Fruit fly (Drosophila melanogaster) whole organism, embryonic: ENCODE data around the gene Obp93a.
A peak's percentile ranks its signal among the peaks of the same experiment; 100 is the strongest.

ENCODE experiments used
- Adf1 ChIP-seq: fragments of 200-800 bp; sonication (Bioruptor generic); IDR thresholded peaks from 2 replicates; pipeline ENCODE4 v1.3.6; 2022; ENCODE audit warnings: missing biosample characterization, missing genetic modification characterization
- B-H1 ChIP-seq: fragments of 200-800 bp; sonication (Bioruptor generic); IDR thresholded peaks from 3 replicates; pipeline ENCODE4 v1.3.6; 2022; ENCODE audit warnings: missing biosample characterization, missing genetic modification characterization
- CG11696 ChIP-seq: fragments of 200-800 bp; sonication (Bioruptor generic); IDR thresholded peaks from 2 replicates; pipeline ENCODE4 v1.3.6; 2022; ENCODE audit warnings: missing biosample characterization, missing genetic modification characterization
- CG12104 ChIP-seq: fragments of 200-800 bp; sonication (Bioruptor generic); optimal IDR thresholded peaks from 3 replicates; lab custom pipeline; 2016; ENCODE audit warnings: missing biosample characterization, missing genetic modification characterization
- CG12659 ChIP-seq: fragments of 200-800 bp; sonication (Bioruptor generic); optimal IDR thresholded peaks from 3 replicates; lab custom pipeline; 2017; ENCODE audit warnings: mild to moderate bottlenecking, missing biosample characterization, missing genetic modification reagents, missing genetic modification characterization
- CG13424 ChIP-seq: fragments of 200-800 bp; sonication (Bioruptor generic); optimal IDR thresholded peaks from 2 replicates; lab custom pipeline; 2019; ENCODE audit warnings: missing biosample characterization, mild to moderate bottlenecking, missing genetic modification characterization, moderate library complexity
- CG14441 ChIP-seq: fragments of 200-800 bp; sonication (Bioruptor generic); IDR thresholded peaks from 2 replicates; pipeline ENCODE4 v1.3.6; 2022; ENCODE audit warnings: missing biosample characterization, missing genetic modification characterization
- CG1647 ChIP-seq: fragments of 200-800 bp; sonication (Bioruptor generic); optimal IDR thresholded peaks from 3 replicates; lab custom pipeline; 2016; ENCODE audit warnings: missing biosample characterization, missing genetic modification characterization
- CG16863 ChIP-seq: fragments of 200-800 bp; sonication (Bioruptor generic); optimal IDR thresholded peaks from 3 replicates; lab custom pipeline; 2016; ENCODE audit warnings: missing biosample characterization, missing genetic modification characterization
- CG17829 ChIP-seq: fragments of 200-800 bp; optimal IDR thresholded peaks from 2 replicates; lab custom pipeline; 2019; ENCODE audit warnings: missing biosample characterization, mild to moderate bottlenecking, missing genetic modification characterization, moderate library complexity
- CG17912 ChIP-seq: fragments of 200-800 bp; sonication (Bioruptor generic); optimal IDR thresholded peaks from 2 replicates; lab custom pipeline; 2018; ENCODE audit warnings: missing biosample characterization, mild to moderate bottlenecking, missing genetic modification characterization
- CG18619 ChIP-seq: fragments of 200-800 bp; sonication (Bioruptor generic); optimal IDR thresholded peaks from 3 replicates; lab custom pipeline; 2017; ENCODE audit warnings: missing biosample characterization, mild to moderate bottlenecking, missing genetic modification characterization
- CG2120 ChIP-seq: fragments of 200-800 bp; sonication (Bioruptor generic); optimal IDR thresholded peaks from 3 replicates; lab custom pipeline; 2016; ENCODE audit warnings: missing biosample characterization, missing genetic modification characterization
- CG3163 ChIP-seq: fragments of 200-800 bp; sonication (Bioruptor generic); optimal IDR thresholded peaks from 3 replicates; lab custom pipeline; 2016; ENCODE audit warnings: missing biosample characterization, missing genetic modification characterization
- CG32772 ChIP-seq: fragments of 200-800 bp; sonication (Bioruptor generic); IDR thresholded peaks from 2 replicates; pipeline ENCODE4 v1.3.6; 2022; ENCODE audit warnings: missing biosample characterization, missing genetic modification characterization
- CG4854 ChIP-seq: fragments of 200-800 bp; sonication (Bioruptor generic); optimal IDR thresholded peaks from 2 replicates; lab custom pipeline; 2016; ENCODE audit warnings: missing biosample characterization, missing genetic modification characterization, inconsistent platforms
- CG5245 ChIP-seq: fragments of 200-800 bp; sonication (Bioruptor generic); optimal IDR thresholded peaks from 3 replicates; lab custom pipeline; 2016; ENCODE audit warnings: missing biosample characterization, missing genetic modification characterization
- CG7963 ChIP-seq: fragments of 200-800 bp; sonication (Bioruptor generic); IDR thresholded peaks from 3 replicates; pipeline ENCODE4 v1.3.6; 2022; ENCODE audit warnings: missing biosample characterization, missing genetic modification characterization; ENCODE audit not compliant: partially characterized antibody
- CG9215 ChIP-seq: fragments of 200-800 bp; sonication (Bioruptor generic); IDR thresholded peaks from 2 replicates; pipeline ENCODE4 v1.3.6; 2022; ENCODE audit warnings: missing biosample characterization, missing genetic modification characterization
- CG9727 ChIP-seq: fragments of 200-800 bp; sonication (Bioruptor generic); optimal IDR thresholded peaks from 3 replicates; lab custom pipeline; 2017; ENCODE audit warnings: missing biosample characterization, mild to moderate bottlenecking, missing genetic modification characterization
- CG9876 ChIP-seq: fragments of 200-800 bp; sonication (Bioruptor generic); optimal IDR thresholded peaks from 2 replicates; lab custom pipeline; 2016; ENCODE audit warnings: missing biosample characterization, missing genetic modification characterization
- CrebB ChIP-seq: fragments of 200-800 bp; sonication (Bioruptor generic); optimal IDR thresholded peaks from 3 replicates; lab custom pipeline; 2018; ENCODE audit warnings: missing biosample characterization, mild to moderate bottlenecking, missing genetic modification characterization
- Dp ChIP-seq: fragments of 200-800 bp; sonication (Bioruptor generic); optimal IDR thresholded peaks from 2 replicates; lab custom pipeline; 2018; ENCODE audit warnings: missing biosample characterization, mild to moderate bottlenecking, missing genetic modification characterization, moderate library complexity
- Fer2 ChIP-seq: fragments of 200-800 bp; sonication (Bioruptor generic); optimal IDR thresholded peaks from 2 replicates; lab custom pipeline; 2018; ENCODE audit warnings: missing biosample characterization, mild to moderate bottlenecking, missing genetic modification characterization, moderate library complexity
- GATAe ChIP-seq: fragments of 200-800 bp; sonication (Bioruptor generic); conservative IDR thresholded peaks from 2 replicates; pipeline ENCODE4 v1.3.6; 2022; ENCODE audit warnings: missing biosample characterization, missing genetic modification characterization
- HLHmδ ChIP-seq: fragments of 200-800 bp; sonication (Bioruptor generic); optimal IDR thresholded peaks from 2 replicates; lab custom pipeline; 2018; ENCODE audit warnings: missing biosample characterization, mild to moderate bottlenecking, missing genetic modification characterization, moderate library complexity
- Hr51 ChIP-seq, 2 experiments: fragments of 200-800 bp; sonication (Bioruptor generic); optimal IDR thresholded peaks; 2 replicates in 1 of 2; 3 replicates in 1 of 2; lab custom pipeline; 2016 to 2018; ENCODE audit warnings: missing biosample characterization in 2 of 2, missing genetic modification characterization in 2 of 2, mild to moderate bottlenecking in 1 of 2, moderate library complexity in 1 of 2
- Lhr ChIP-seq: fragments of 200-800 bp; sonication (Bioruptor generic); optimal IDR thresholded peaks from 3 replicates; lab custom pipeline; 2017; ENCODE audit warnings: mild to moderate bottlenecking, missing biosample characterization, missing genetic modification reagents, missing genetic modification characterization
- Oaz ChIP-seq: fragments of 200-800 bp; sonication (Bioruptor generic); IDR thresholded peaks from 2 replicates; pipeline ENCODE4 v1.3.6; 2022; ENCODE audit warnings: missing biosample characterization, missing genetic modification characterization
- Poxn ChIP-seq: fragments of 200-800 bp; sonication (Bioruptor generic); IDR thresholded peaks from 2 replicates; pipeline ENCODE4 v1.3.6; 2022; ENCODE audit warnings: missing biosample characterization, missing genetic modification characterization
- Ravus ChIP-seq: fragments of 200-800 bp; sonication (Bioruptor generic); IDR thresholded peaks from 2 replicates; pipeline ENCODE4 v1.3.6; 2022; ENCODE audit warnings: missing biosample characterization, missing genetic modification characterization
- Ssrp ChIP-seq: fragments of 200-800 bp; sonication (Bioruptor generic); optimal IDR thresholded peaks from 2 replicates; lab custom pipeline; 2018; ENCODE audit warnings: missing biosample characterization, mild to moderate bottlenecking, missing genetic modification characterization, moderate library complexity
- Vsx1 ChIP-seq: fragments of 200-800 bp; sonication (Bioruptor generic); optimal IDR thresholded peaks from 2 replicates; lab custom pipeline; 2017; ENCODE audit warnings: missing biosample characterization, mild to moderate bottlenecking, missing genetic modification characterization, missing genetic modification reagents
- Xbp1 ChIP-seq: fragments of 200-800 bp; sonication (Bioruptor generic); optimal IDR thresholded peaks from 3 replicates; lab custom pipeline; 2016; ENCODE audit warnings: missing biosample characterization, mild to moderate bottlenecking, missing genetic modification characterization
- ab ChIP-seq: fragments of 200-800 bp; sonication (Bioruptor generic); optimal IDR thresholded peaks from 2 replicates; lab custom pipeline; 2016; ENCODE audit warnings: missing biosample characterization, missing genetic modification characterization
- ara ChIP-seq: fragments of 200-800 bp; sonication (Bioruptor generic); IDR thresholded peaks from 2 replicates; pipeline ENCODE4 v1.3.6; 2022; ENCODE audit warnings: missing biosample characterization, missing genetic modification characterization
- cas ChIP-seq: fragments of 200-800 bp; sonication (Bioruptor generic); IDR thresholded peaks from 2 replicates; pipeline ENCODE4 v1.3.6; 2022; ENCODE audit warnings: missing biosample characterization, missing genetic modification characterization
- croc ChIP-seq: fragments of 200-800 bp; sonication (Bioruptor generic); conservative IDR thresholded peaks from 3 replicates; pipeline ENCODE4 v1.3.6; 2022; ENCODE audit warnings: missing biosample characterization, missing genetic modification characterization
- dmrt11E ChIP-seq: fragments of 200-800 bp; sonication (Bioruptor generic); optimal IDR thresholded peaks from 3 replicates; lab custom pipeline; 2018; ENCODE audit warnings: missing biosample characterization, mild to moderate bottlenecking, missing genetic modification characterization, moderate library complexity
- fd96Cb ChIP-seq: fragments of 200-800 bp; sonication (Bioruptor generic); optimal IDR thresholded peaks from 2 replicates; lab custom pipeline; 2018; ENCODE audit warnings: missing biosample characterization, mild to moderate bottlenecking, missing genetic modification characterization, moderate library complexity
- gce ChIP-seq: fragments of 200-800 bp; sonication (Bioruptor generic); IDR thresholded peaks from 3 replicates; pipeline ENCODE4 v1.3.6; 2022; ENCODE audit warnings: missing biosample characterization, missing genetic modification characterization
- hkb ChIP-seq, 2 experiments: fragments of 200-800 bp in 1 of 2; fragments of >200 bp in 1 of 2; sonication (Bioruptor generic) in 1 of 2; IDR thresholded peaks in 1 of 2; optimal IDR thresholded peaks in 1 of 2; 2 replicates each; pipeline versions ENCODE4 v1.3.6 to Lab custom; 2017 to 2022; ENCODE audit warnings: missing biosample characterization in 1 of 2, missing genetic modification characterization in 1 of 2
- klu ChIP-seq: fragments of 200-800 bp; sonication (Bioruptor generic); IDR thresholded peaks from 2 replicates; pipeline ENCODE4 v1.3.6; 2022; ENCODE audit warnings: missing biosample characterization, missing genetic modification characterization
- lov ChIP-seq, 2 experiments: fragments of 200-800 bp in 1 of 2; fragments of >200 bp in 1 of 2; sonication (Bioruptor generic) in 1 of 2; IDR thresholded peaks in 1 of 2; optimal IDR thresholded peaks in 1 of 2; 2 replicates in 1 of 2; 3 replicates in 1 of 2; pipeline versions ENCODE4 v1.3.6 to Lab custom; 2017 to 2022; ENCODE audit warnings: missing biosample characterization in 1 of 2, missing genetic modification characterization in 1 of 2
- mirr ChIP-seq: fragments of 200-800 bp; sonication (Bioruptor generic); optimal IDR thresholded peaks from 3 replicates; lab custom pipeline; 2018; ENCODE audit warnings: missing biosample characterization, mild to moderate bottlenecking, missing genetic modification characterization
- nau ChIP-seq: fragments of 200-800 bp; sonication (Bioruptor generic); optimal IDR thresholded peaks from 3 replicates; lab custom pipeline; 2017; ENCODE audit warnings: missing biosample characterization, mild to moderate bottlenecking, missing genetic modification characterization, missing genetic modification reagents
- peb ChIP-seq: fragments of 200-800 bp; sonication (Bioruptor generic); IDR thresholded peaks from 2 replicates; pipeline ENCODE4 v1.3.6; 2022; ENCODE audit warnings: missing biosample characterization, missing genetic modification characterization
- sisA ChIP-seq: fragments of 200-800 bp; sonication (Bioruptor generic); IDR thresholded peaks from 2 replicates; pipeline ENCODE4 v1.3.6; 2022; ENCODE audit warnings: missing biosample characterization, missing genetic modification characterization
- slbo ChIP-seq: fragments of 200-800 bp; sonication (Bioruptor generic); IDR thresholded peaks from 2 replicates; pipeline ENCODE4 v1.3.6; 2022; ENCODE audit warnings: missing biosample characterization, missing genetic modification characterization
- sob ChIP-seq: fragments of 200-800 bp; sonication (Bioruptor generic); IDR thresholded peaks from 2 replicates; pipeline ENCODE4 v1.3.6; 2022; ENCODE audit warnings: missing biosample characterization, missing genetic modification characterization
- sr ChIP-seq: fragments of 200-800 bp; sonication (Bioruptor generic); IDR thresholded peaks from 3 replicates; pipeline ENCODE4 v1.3.6; 2022; ENCODE audit warnings: missing biosample characterization, missing genetic modification characterization

Obp93a gene

dm6 chr3R:21118784-21119183 lies 10.7 kb downstream of the Obp93a start, which contains the start of gene Bdbt (continued):
- no peak for TF ChIP-seq CrebB (tag; lab: Kevin White, UChicago)
- peak; percentile 68 for TF ChIP-seq slbo
- no peak for TF ChIP-seq nau (GFP tag; lab: Kevin White, UChicago)
- TF ChIP-seq CG2120 (GFP tag; lab: Kevin White, UChicago), result peak; percentile 69
- TF ChIP-seq GATAe (GFP tag; lab: Robert Waterston, UW), result no peak
- TF ChIP-seq Fer2 (tag; lab: Kevin White, UChicago), result no peak
- no peak for TF ChIP-seq Hr51 (GFP tag; optimal IDR thresholded peaks at IDR 0.05; lab: Kevin White, UChicago)
- TF ChIP-seq CG9727 (GFP tag; lab: Kevin White, UChicago), result peak; percentile 8
- no peak for TF ChIP-seq lov (optimal IDR thresholded peaks at IDR 0.05; lab: Kevin White, UChicago)
- no peak for TF ChIP-seq lov (GFP tag; IDR thresholded peaks at IDR 0.05; lab: Robert Waterston, UW)
- TF ChIP-seq ara (GFP tag; lab: Robert Waterston, UW), result no peak
- TF ChIP-seq CG17912 (GFP tag; lab: Kevin White, UChicago), result no peak
- TF ChIP-seq CG18619 (GFP tag; lab: Kevin White, UChicago), result no peak
- peak; percentile 32 for TF ChIP-seq Ssrp (tag; lab: Kevin White, UChicago)
- TF ChIP-seq CG14441, result peak; percentile 49; the same call in 1 of the 2 replicates
- TF ChIP-seq CG11696, result no peak
- peak; percentile 40 for TF ChIP-seq Lhr (GFP tag; lab: Kevin White, UChicago)
- TF ChIP-seq CG16863 (GFP tag; lab: Kevin White, UChicago), result no peak
- TF ChIP-seq CG5245, result no peak
- no peak for TF ChIP-seq gce (GFP tag; lab: Robert Waterston, UW)
- no peak for TF ChIP-seq peb (GFP tag; lab: Robert Waterston, UW)
- peak; percentile 5 for TF ChIP-seq CG13424
- no peak for TF ChIP-seq Adf1 (GFP tag; lab: Robert Waterston, UW)
- no peak for TF ChIP-seq Poxn (GFP tag; lab: Robert Waterston, UW)
- TF ChIP-seq Ravus (GFP tag; lab: Robert Waterston, UW), result no peak
- TF ChIP-seq CG32772 (GFP tag; lab: Robert Waterston, UW), result no peak
- no peak for TF ChIP-seq CG9215 (GFP tag; lab: Robert Waterston, UW)
- no peak for TF ChIP-seq CG12104 (GFP tag; lab: Kevin White, UChicago)
- TF ChIP-seq sr (GFP tag; lab: Robert Waterston, UW), result no peak

- TF ChIP-seq Adf1 (GFP tag; lab: Robert Waterston, UW) (no peak), CG4854 (GFP tag; lab: Kevin White, UChicago) (no peak), Oaz (no peak), B-H1 (no peak), Dp (GFP tag; lab: Kevin White, UChicago) (peak; percentile 84), CG3163 (GFP tag; lab: Kevin White, UChicago) (no peak), CG1647 (no peak), sob (GFP tag; lab: Robert Waterston, UW) (no peak), hkb (optimal IDR thresholded peaks at IDR 0.05; lab: Kevin White, UChicago) (no peak), hkb (GFP tag; IDR thresholded peaks at IDR 0.05; lab: Robert Waterston, UW) (no peak), Vsx1 (no peak), fd96Cb (tag; lab: Kevin White, UChicago) (no peak), HLHmδ (no peak), ab (no peak), CG2120 (GFP tag; lab: Kevin White, UChicago) (no peak), klu (GFP tag; lab: Robert Waterston, UW) (no peak), Xbp1 (GFP tag; lab: Kevin White, UChicago) (no peak), CG17829 (tag; lab: Kevin White, UChicago) (peak; percentile 11), croc (GFP tag; lab: Robert Waterston, UW) (no peak), CG12659 (GFP tag; lab: Kevin White, UChicago) (no peak), dmrt11E (tag; lab: Kevin White, UChicago) (no peak), cas (GFP tag; lab: Robert Waterston, UW) (no peak), mirr (GFP tag; lab: Kevin White, UChicago) (no peak), sisA (GFP tag; lab: Robert Waterston, UW) (no peak), CG9876 (GFP tag; lab: Kevin White, UChicago) (no peak), CG17912 (GFP tag; lab: Kevin White, UChicago) (no peak), CG7963 (GFP tag; lab: Robert Waterston, UW) (no peak)
Observed at dm6 chr3R:21116057-21116456, 13.5 kb downstream of the Obp93a start, which contains the start of gene ppan. ppan (plus strand) TSS chr3R:21116254.
